Worm (Caenorhabditis elegans) whole organism, L4 larva: ENCODE results near the gene F07C4.11.

ENCODE experiments used
- D1046.2 ChIP-seq: fragments of 200-800 bp; sonication (Bioruptor generic); IDR thresholded peaks from 2 replicates; pipeline ENCODE4 v1.3.6; 2022; ENCODE audit warnings: missing genetic modification characterization, missing compliant biosample characterization
- F49E8.2 ChIP-seq: sonication (generic microtip); optimal IDR thresholded peaks from 2 replicates; lab custom pipeline; 2016; ENCODE audit warnings: missing compliant biosample characterization, mild to moderate bottlenecking, missing genetic modification characterization, borderline replicate concordance
- Y105C5A.15 ChIP-seq: fragments of 200-800 bp; sonication (Bioruptor generic); IDR thresholded peaks from 2 replicates; pipeline ENCODE4 v1.3.6; 2022; ENCODE audit warnings: missing genetic modification characterization, missing compliant biosample characterization
- ZK337.2 ChIP-seq: fragments of 200-800 bp; sonication (Bioruptor generic); IDR thresholded peaks from 2 replicates; pipeline ENCODE4 v1.3.6; 2022; ENCODE audit warnings: missing genetic modification reagents, missing genetic modification characterization, missing compliant biosample characterization
- aha-1 ChIP-seq: fragments of 150-350 bp; peaks from one replicate; lab custom pipeline; 2014; ENCODE audit warnings: missing biosample characterization, missing genetic modification characterization
- ama-1 ChIP-seq: fragments of 150-350 bp; optimal IDR thresholded peaks from 2 replicates; lab custom pipeline; 2014; ENCODE audit warnings: inconsistent platforms, mixed read lengths
- attf-4 ChIP-seq: sonication (generic microtip); optimal IDR thresholded peaks from 3 replicates; lab custom pipeline; 2017; ENCODE audit warnings: missing biosample characterization, missing genetic modification characterization
- ces-1 ChIP-seq: fragments of 150-350 bp; sonication (generic microtip); optimal IDR thresholded peaks from 4 replicates; lab custom pipeline; 2014; ENCODE audit warnings: missing biosample characterization, missing genetic modification reagents, missing genetic modification characterization
- cey-2 ChIP-seq: sonication (generic microtip); optimal IDR thresholded peaks from 3 replicates; lab custom pipeline; 2017; ENCODE audit warnings: missing genetic modification characterization, mild to moderate bottlenecking, missing compliant biosample characterization, antibody characterized with exemption, borderline replicate concordance; ENCODE audit not compliant: insufficient read depth
- daf-16 ChIP-seq, 3 experiments: sonication (generic microtip); optimal IDR thresholded peaks; 2 replicates each; lab custom pipeline; 2016 to 2017; ENCODE audit warnings: missing genetic modification characterization in 3 of 3, missing genetic modification reagents in 3 of 3, mild to moderate bottlenecking in 2 of 3, missing compliant biosample characterization in 2 of 3, missing biosample characterization in 1 of 3, moderate library complexity in 1 of 3
- daf-8 ChIP-seq: fragments of 200-800 bp; sonication (Bioruptor generic); IDR thresholded peaks from 2 replicates; pipeline ENCODE4 v1.3.6; 2022; ENCODE audit warnings: missing genetic modification characterization, missing compliant biosample characterization
- dpl-1 ChIP-seq: fragments of 150-350 bp; optimal IDR thresholded peaks from 2 replicates; lab custom pipeline; 2014; ENCODE audit warnings: missing biosample characterization, missing genetic modification reagents, missing genetic modification characterization
- duxl-1 ChIP-seq: sonication (generic microtip); optimal IDR thresholded peaks from 2 replicates; lab custom pipeline; 2016; ENCODE audit warnings: mild to moderate bottlenecking, missing genetic modification characterization, moderate library complexity, missing compliant biosample characterization; ENCODE audit not compliant: poor library complexity
- fkh-10 ChIP-seq: fragments of 150-350 bp; optimal IDR thresholded peaks from 2 replicates; lab custom pipeline; 2014; ENCODE audit warnings: missing biosample characterization, missing genetic modification reagents, missing genetic modification characterization
- fos-1 ChIP-seq: fragments of 150-350 bp; optimal IDR thresholded peaks from 2 replicates; lab custom pipeline; 2014; ENCODE audit warnings: missing biosample characterization, missing genetic modification characterization
- gei-8 ChIP-seq: fragments of 200-800 bp; sonication (Bioruptor generic); optimal IDR thresholded peaks from 2 replicates; lab custom pipeline; 2018; ENCODE audit warnings: mild to moderate bottlenecking, missing genetic modification characterization, missing compliant biosample characterization
- hif-1 ChIP-seq, 2 experiments: sonication (generic microtip); optimal IDR thresholded peaks; 2 replicates each; lab custom pipeline; 2016 to 2017; ENCODE audit warnings: missing compliant biosample characterization in 2 of 2, missing genetic modification characterization in 2 of 2, missing genetic modification reagents in 2 of 2, missing genotype in 2 of 2, mild to moderate bottlenecking in 1 of 2
- hlh-11 ChIP-seq: fragments of 200-800 bp; sonication (Bioruptor generic); optimal IDR thresholded peaks from 2 replicates; lab custom pipeline; 2018; ENCODE audit warnings: mild to moderate bottlenecking, missing genetic modification characterization, missing compliant biosample characterization
- hlh-30 ChIP-seq: sonication (generic microtip); optimal IDR thresholded peaks from 2 replicates; lab custom pipeline; 2017; ENCODE audit warnings: antibody characterized with exemption, mild to moderate bottlenecking, missing genetic modification characterization, missing compliant biosample characterization; ENCODE audit not compliant: insufficient read depth
- hmg-1.1 ChIP-seq: fragments of 200-800 bp; sonication (Bioruptor generic); IDR thresholded peaks from 2 replicates; pipeline ENCODE4 v1.3.6; 2022; ENCODE audit warnings: missing genetic modification reagents, missing genetic modification characterization, missing compliant biosample characterization
- lin-13 ChIP-seq: fragments of 150-350 bp; optimal IDR thresholded peaks from 2 replicates; lab custom pipeline; 2014; ENCODE audit warnings: missing biosample characterization, missing genetic modification reagents, missing genetic modification characterization
- lin-15B ChIP-seq: fragments of 150-350 bp; sonication (generic microtip); optimal IDR thresholded peaks from 3 replicates; lab custom pipeline; 2014; ENCODE audit warnings: missing biosample characterization, missing genetic modification characterization
- lsy-2 ChIP-seq, 2 experiments: fragments of 150-350 bp in 1 of 2; sonication (generic microtip) in 1 of 2; optimal IDR thresholded peaks; 2 replicates each; lab custom pipeline; 2014 to 2017; ENCODE audit warnings: missing biosample characterization in 2 of 2, missing genetic modification characterization in 2 of 2
- madf-5 ChIP-seq, 2 experiments: fragments of 200-800 bp; sonication (Bioruptor generic); IDR thresholded peaks; 2 replicates each; pipeline ENCODE4 v1.3.6; 2022; ENCODE audit warnings: missing compliant biosample characterization in 2 of 2, missing genetic modification characterization in 2 of 2
- mdl-1 ChIP-seq, 2 experiments: fragments of 150-350 bp in 1 of 2; sonication (generic microtip) in 1 of 2; optimal IDR thresholded peaks; 2 replicates each; lab custom pipeline; 2014 to 2017; ENCODE audit warnings: missing biosample characterization in 2 of 2, missing genetic modification characterization in 2 of 2
- mdt-29 ChIP-seq: fragments of 200-800 bp; sonication (Bioruptor generic); IDR thresholded peaks from 2 replicates; pipeline ENCODE4 v1.3.6; 2022; ENCODE audit warnings: missing genetic modification reagents, missing genetic modification characterization, missing compliant biosample characterization
- mes-2 ChIP-seq: sonication (generic microtip); optimal IDR thresholded peaks from 2 replicates; lab custom pipeline; 2016; ENCODE audit warnings: missing genotype, mild to moderate bottlenecking, missing genetic modification characterization, missing compliant biosample characterization; ENCODE audit not compliant: poor library complexity, severe bottlenecking
- mxl-3 ChIP-seq: fragments of 200-800 bp; sonication (Bioruptor generic); optimal IDR thresholded peaks from 2 replicates; lab custom pipeline; 2018; ENCODE audit warnings: mild to moderate bottlenecking, missing genetic modification characterization, missing compliant biosample characterization
- nhr-102 ChIP-seq: sonication (generic microtip); optimal IDR thresholded peaks from 2 replicates; lab custom pipeline; 2016; ENCODE audit warnings: mild to moderate bottlenecking, missing genetic modification characterization, moderate library complexity, missing compliant biosample characterization
- nhr-25 ChIP-seq: sonication (generic microtip); optimal IDR thresholded peaks from 2 replicates; lab custom pipeline; 2017; ENCODE audit warnings: missing genetic modification characterization, mild to moderate bottlenecking, missing compliant biosample characterization, antibody characterized with exemption, moderate library complexity, borderline replicate concordance; ENCODE audit not compliant: insufficient read depth
- nhr-28 ChIP-seq: fragments of 150-350 bp; optimal IDR thresholded peaks from 2 replicates; lab custom pipeline; 2014; ENCODE audit warnings: missing biosample characterization, missing genetic modification characterization
- set-16 ChIP-seq: fragments of 200-800 bp; sonication (Bioruptor generic); IDR thresholded peaks from 2 replicates; pipeline ENCODE4 v1.3.6; 2022; ENCODE audit warnings: missing genetic modification reagents, missing genetic modification characterization, missing compliant biosample characterization
- spr-3 ChIP-seq: fragments of 200-800 bp; sonication (Bioruptor generic); optimal IDR thresholded peaks from 2 replicates; lab custom pipeline; 2018; ENCODE audit warnings: mild to moderate bottlenecking, missing genetic modification characterization, missing compliant biosample characterization
- tra-1 ChIP-seq: fragments of 200-800 bp; sonication (Bioruptor generic); IDR thresholded peaks from 2 replicates; pipeline ENCODE4 v1.3.6; 2022; ENCODE audit warnings: missing genetic modification reagents, missing genetic modification characterization, missing compliant biosample characterization
- unc-130 ChIP-seq: sonication (generic microtip); optimal IDR thresholded peaks from 2 replicates; lab custom pipeline; 2016; ENCODE audit warnings: missing genetic modification reagents, missing genetic modification characterization, missing compliant biosample characterization
- unc-62 ChIP-seq, 3 experiments: fragments of 150-350 bp in 1 of 3; sonication (generic microtip); optimal IDR thresholded peaks in 2 of 3; peaks in 1 of 3; 1 replicate in 1 of 3; 2 replicates in 2 of 3; lab custom pipeline; 2014 to 2017; ENCODE audit warnings: missing biosample characterization in 3 of 3, missing genetic modification characterization in 3 of 3, missing genetic modification reagents in 3 of 3, missing genotype in 1 of 3
- zfp-3 ChIP-seq: fragments of 200-800 bp; sonication (Bioruptor generic); conservative IDR thresholded peaks from 2 replicates; pipeline ENCODE4 v1.3.6; 2022; ENCODE audit warnings: missing genetic modification reagents, missing genetic modification characterization, missing compliant biosample characterization
- zip-2 ChIP-seq: fragments of 150-350 bp; optimal IDR thresholded peaks from 2 replicates; lab custom pipeline; 2014; ENCODE audit warnings: missing biosample characterization, missing genetic modification characterization
- ztf-7 ChIP-seq: fragments of 150-350 bp; optimal IDR thresholded peaks from 2 replicates; lab custom pipeline; 2014; ENCODE audit warnings: missing biosample characterization, missing genetic modification characterization

F07C4.11 gene

DNA sequence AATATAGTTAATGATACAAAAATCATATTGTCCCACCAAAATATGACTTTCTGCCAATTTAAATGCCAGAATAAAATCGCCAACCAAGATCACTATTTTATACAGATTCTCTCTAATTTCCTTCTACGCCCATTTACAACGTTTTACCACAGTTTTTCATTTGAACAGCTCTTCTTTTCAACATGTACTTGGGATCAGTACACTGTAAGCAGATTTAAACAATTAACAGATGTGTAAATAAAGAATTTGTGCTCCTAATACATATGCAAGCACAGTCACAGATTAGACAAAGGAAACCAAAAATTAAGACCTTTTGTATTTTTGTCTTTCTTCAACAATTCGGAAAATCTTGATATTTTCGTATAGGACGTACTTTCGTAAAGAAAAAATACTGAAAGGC, at the start of gene F07C4.11:
Gene F07C4.11, minus strand, starts transcription at position 101 of the 400 bp plus-strand sequence.
- TF ChIP-seq D1046.2 (GFP tag; lab: Robert Waterston, UW) (no peak), daf-16 (GFP tag; optimal IDR thresholded peaks at IDR 0.05; lab: Kevin White, UChicago) (no peak), daf-16 (tag; optimal IDR thresholded peaks at IDR 0.05; lab: Kevin White, UChicago) (no peak), zfp-3 (GFP tag; lab: Robert Waterston, UW) (no peak), hif-1 (tag; optimal IDR thresholded peaks at IDR 0.05; lab: Kevin White, UChicago) (no peak), ces-1 (GFP tag; lab: Kevin White, UChicago) (no peak), zip-2 (no peak), attf-4 (tag; lab: Kevin White, UChicago) (no peak), hlh-11 (tag; lab: Kevin White, UChicago) (no peak), spr-3 (GFP tag; lab: Kevin White, UChicago) (no peak), Y105C5A.15 (no peak), mxl-3 (GFP tag; lab: Kevin White, UChicago) (no peak), fos-1 (no peak), lin-13 (GFP tag; lab: Kevin White, UChicago) (no peak), madf-5 (GFP tag; IDR thresholded peaks at IDR 0.05; lab: Robert Waterston, UW) (no peak), hlh-30 (tag; lab: Kevin White, UChicago) (no peak)

DNA sequence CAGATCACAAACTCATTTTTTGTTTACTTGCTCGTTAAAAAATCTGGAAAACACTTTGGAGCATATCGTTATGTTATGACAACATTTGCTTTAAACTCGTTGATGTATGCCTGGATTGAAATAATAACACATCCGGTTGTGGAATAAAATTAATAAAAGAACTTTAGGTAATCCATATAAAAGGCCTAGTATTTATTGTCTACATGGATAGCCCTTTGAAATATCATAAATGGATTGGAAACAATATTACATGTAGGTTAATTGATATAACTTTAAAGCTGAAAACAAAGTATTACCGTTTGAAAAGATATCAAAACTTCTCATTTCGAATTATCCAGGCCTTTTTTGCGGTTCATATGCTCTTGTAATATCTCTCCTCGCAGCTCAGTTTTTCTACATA, 47.3 kb upstream of the F07C4.11 start:
- TF ChIP-seq gei-8 (no peak), unc-62 (GFP tag; optimal IDR thresholded peaks at IDR 0.05 in 1 of 2; lab: Kevin White, UChicago) (peak in 1 of 2 experiments; percentile 90), unc-62 (tag; optimal IDR thresholded peaks at IDR 0.05; lab: Kevin White, UChicago) (no peak)

DNA sequence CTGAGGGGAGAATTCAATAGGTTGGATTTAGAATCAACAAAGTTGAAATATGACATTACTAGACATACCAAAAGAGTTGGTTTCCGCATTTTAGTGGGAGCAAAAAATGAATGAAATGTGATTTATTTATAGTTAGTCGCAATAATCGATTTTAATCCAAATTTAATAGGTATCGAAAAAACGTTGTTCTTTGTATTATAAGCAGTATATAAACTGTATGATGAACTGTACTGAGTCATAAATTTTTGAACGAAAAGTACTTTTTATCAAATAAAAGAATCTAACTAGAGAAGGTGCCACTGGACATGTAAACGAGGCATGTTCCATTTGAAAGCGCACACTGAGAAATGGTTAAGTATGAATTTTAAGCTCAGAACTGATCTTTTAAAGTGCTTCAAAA, 46.6 kb upstream of the F07C4.11 start, which contains the start of gene C12D5.9:
Gene C12D5.9, minus strand, starts transcription at position 101 of the 400 bp plus-strand sequence.
- TF ChIP-seq tra-1 (GFP tag; lab: Robert Waterston, UW): no peak
- no peak for TF ChIP-seq lsy-2 (tag; optimal IDR thresholded peaks at IDR 0.05; lab: Kevin White, UChicago)
- TF ChIP-seq F49E8.2: no peak
- no peak for TF ChIP-seq ama-1 (lab: Kevin White, UChicago)
- TF ChIP-seq fkh-10: no peak
- TF ChIP-seq attf-4 (tag; lab: Kevin White, UChicago): no peak
- TF ChIP-seq lin-15B (tag; lab: Kevin White, UChicago): no peak
- TF ChIP-seq mdl-1 (tag; optimal IDR thresholded peaks at IDR 0.05; lab: Kevin White, UChicago): no peak
- no peak for TF ChIP-seq nhr-102 (tag; lab: Kevin White, UChicago)
- TF ChIP-seq ZK337.2 (GFP tag; lab: Robert Waterston, UW): no peak
- no peak for TF ChIP-seq mdt-29 (GFP tag; lab: Robert Waterston, UW)
- no peak for TF ChIP-seq duxl-1
- TF ChIP-seq dpl-1: no peak
- TF ChIP-seq unc-130 (GFP tag; lab: Kevin White, UChicago): no peak
- TF ChIP-seq cey-2: no peak

DNA sequence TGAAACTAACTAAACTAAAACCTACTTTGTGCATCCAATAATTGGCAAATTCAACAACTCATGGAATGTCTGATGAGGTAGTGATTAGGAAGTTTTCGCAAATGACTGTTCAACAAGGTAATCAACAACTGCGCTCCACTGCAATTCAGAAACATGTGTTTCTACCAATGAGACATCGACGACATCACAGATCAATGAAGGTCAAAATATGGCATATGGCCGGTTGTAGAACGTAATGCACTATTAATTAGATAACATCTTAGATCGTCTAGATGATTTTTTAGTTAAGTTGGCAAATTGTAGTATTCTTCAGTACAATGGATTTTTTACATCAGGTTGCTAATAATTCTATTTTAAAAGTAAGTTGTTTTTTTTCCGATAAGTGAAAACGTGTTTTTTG, 42.9 kb upstream of the F07C4.11 start, which contains the start of the genes nhr-94 and nhr-152:
Gene nhr-94, minus strand, starts transcription at position 147 of the 400 bp plus-strand sequence.
Gene nhr-152, plus strand, starts transcription at position 162 of the 400 bp plus-strand sequence.
- TF ChIP-seq nhr-28 (tag; lab: Kevin White, UChicago): peak; percentile 46
- peak; percentile 0 for TF ChIP-seq nhr-25
- TF ChIP-seq fos-1: no peak
- TF ChIP-seq mxl-3 (GFP tag; lab: Kevin White, UChicago): peak; percentile 59
- peak; percentile 60 for TF ChIP-seq aha-1 (tag; lab: Kevin White, UChicago)
- TF ChIP-seq daf-8 (GFP tag; lab: Robert Waterston, UW): no peak
- no peak for TF ChIP-seq mes-2 (tag; lab: Kevin White, UChicago)
- TF ChIP-seq hlh-30 (tag; lab: Kevin White, UChicago): peak; percentile 58
- no peak for TF ChIP-seq set-16 (GFP tag; lab: Robert Waterston, UW)
- TF ChIP-seq ztf-7 (tag; lab: Kevin White, UChicago): no peak
- TF ChIP-seq hmg-1.1 (GFP tag; lab: Robert Waterston, UW): no peak
- TF ChIP-seq, all 104 proteins: peak for 5
